Fruit fly (Drosophila melanogaster) whole organism, larva: ENCODE data around the gene GatC.

Experiments used
- noc ChIP-seq: fragments of 200-800 bp; sonication (Bioruptor generic); optimal IDR thresholded peaks from 3 replicates; lab custom pipeline; 2019; ENCODE audit warnings: missing biosample characterization, mild to moderate bottlenecking, missing genetic modification characterization, moderate library complexity

GatC gene

dm6 chr2L:13842078-13842477 lies 9.2 kb upstream of the GatC start:
- no peak for TF ChIP-seq noc (tag; lab: Kevin White, UChicago)

dm6 chr2L:13841508-13841907 lies 8.6 kb upstream of the GatC start, which contains the start of gene CG33307:
TSS of gene CG33307 (minus strand) at chr2L:13841520.
- TF ChIP-seq noc (tag; lab: Kevin White, UChicago) = peak; percentile 61

- TF ChIP-seq noc (tag; lab: Kevin White, UChicago) = peak; percentile 82
Measured at dm6 chr2L:13839744-13840151, 6.8 kb upstream of the GatC start.

- peak; percentile 53 for TF ChIP-seq noc (tag; lab: Kevin White, UChicago)
Measured at dm6 chr2L:13838647-13839390, 5.9 kb upstream of the GatC start.

- no peak for TF ChIP-seq noc (tag; lab: Kevin White, UChicago)
Measured at dm6 chr2L:13837579-13837978, 4.7 kb upstream of the GatC start.

dm6 chr2L:13835959-13836358 lies 3.1 kb upstream of the GatC start:
- TF ChIP-seq noc (tag; lab: Kevin White, UChicago) = no peak

- TF ChIP-seq noc (tag; lab: Kevin White, UChicago) = peak; percentile 99
Measured at dm6 chr2L:13835002-13835910, 2.4 kb upstream of the GatC start, which contains the start of the genes mRpS23 and CenG1A. TSS of gene mRpS23 (minus strand) at chr2L:13835072. TSS of gene CenG1A (plus strand) at chr2L:13835564.

dm6 chr2L:13829540-13829939 lies 3.4 kb downstream of the GatC start, which contains the start of the genes Arpc1 and Orc5:
TSS of gene Arpc1 (minus strand) at chr2L:13829741.
TSS of gene Orc5 (plus strand) at chr2L:13829837.
- TF ChIP-seq noc (tag; lab: Kevin White, UChicago) = no peak

- TF ChIP-seq noc (tag; lab: Kevin White, UChicago) = no peak
Measured at dm6 chr2L:13827557-13827956, 5.3 kb downstream of the GatC start, which contains the start of gene PolG1. TSS of gene PolG1 (minus strand) at chr2L:13827772.

- no peak for TF ChIP-seq noc (tag; lab: Kevin White, UChicago)
Measured at dm6 chr2L:13820948-13821347, 12.0 kb downstream of the GatC start, which contains the start of gene b. TSS of gene b (plus strand) at chr2L:13821248.

- no peak for TF ChIP-seq noc (tag; lab: Kevin White, UChicago)
Measured at dm6 chr2L:13820176-13820575, 12.7 kb downstream of the GatC start.

dm6 chr2L:13813604-13814178 lies 19.2 kb downstream of the GatC start, which contains the start of gene Sos:
TSS of gene Sos (plus strand) at chr2L:13813816.
- TF ChIP-seq noc (tag; lab: Kevin White, UChicago) = no peak

dm6 chr2L:13813156-13813555 lies 19.7 kb downstream of the GatC start, which contains the start of gene CG16888:
TSS of gene CG16888 (minus strand) at chr2L:13813256.
- no peak for TF ChIP-seq noc (tag; lab: Kevin White, UChicago)

dm6 chr2L:13811323-13811722 lies 21.6 kb downstream of the GatC start, which contains the start of the genes Adat1 and CG16865:
TSS of gene Adat1 (minus strand) at chr2L:13811474.
TSS of gene CG16865 (plus strand) at chr2L:13811522.
- TF ChIP-seq noc (tag; lab: Kevin White, UChicago) = no peak

dm6 chr2L:13807959-13808358 lies 24.9 kb downstream of the GatC start:
- TF ChIP-seq noc (tag; lab: Kevin White, UChicago) = no peak
